Worm (Caenorhabditis elegans): ENCODE results near the gene F07E5.8.

ce11 chrII:2051372-2051771, 24.0 kb downstream of the F07E5.8 start, which contains the start of gene fbxb-35:
- TF ChIP-seq dmd-9 (GFP tag; IDR thresholded peaks at IDR 0.05) = no peak
- TF ChIP-seq mdl-1 (tag; optimal IDR thresholded peaks at IDR 0.05) = no peak
- TF ChIP-seq spr-1 (tag; optimal IDR thresholded peaks at IDR 0.05) = no peak
- no peak for TF ChIP-seq unc-62 (GFP tag; optimal IDR thresholded peaks at IDR 0.05 in 1 of 2)
- TF ChIP-seq unc-62 (tag; optimal IDR thresholded peaks at IDR 0.05) = no peak
- no peak for TF ChIP-seq skn-1 (tag; optimal IDR thresholded peaks at IDR 0.05)
- no peak for TF ChIP-seq unc-39 (tag; optimal IDR thresholded peaks at IDR 0.05)
